Fruit fly (Drosophila melanogaster) whole organism, embryonic: Measurements from ENCODE around the gene RpL32.
A peak's percentile ranks its signal among the peaks of the same experiment; 100 is the strongest.

Experiments used
- Aef1 ChIP-seq: fragments of 200-800 bp; sonication (Bioruptor generic); IDR thresholded peaks from 3 replicates; pipeline ENCODE4 v1.3.6; 2022; ENCODE audit warnings: missing biosample characterization, missing genetic modification characterization
- CG10321 ChIP-seq: fragments of 200-800 bp; sonication (Bioruptor generic); IDR thresholded peaks from 2 replicates; pipeline ENCODE4 v1.3.6; 2022; ENCODE audit warnings: missing biosample characterization, missing genetic modification characterization
- CG10431 ChIP-seq: fragments of 200-800 bp; sonication (Bioruptor generic); optimal IDR thresholded peaks from 3 replicates; lab custom pipeline; 2018; ENCODE audit warnings: missing biosample characterization, mild to moderate bottlenecking, missing genetic modification characterization
- CG11695 ChIP-seq: fragments of 200-800 bp; sonication (Bioruptor generic); IDR thresholded peaks from 3 replicates; pipeline ENCODE4 v1.3.6; 2022; ENCODE audit warnings: missing biosample characterization, missing genetic modification characterization
- CG11696 ChIP-seq: fragments of 200-800 bp; sonication (Bioruptor generic); IDR thresholded peaks from 2 replicates; pipeline ENCODE4 v1.3.6; 2022; ENCODE audit warnings: missing biosample characterization, missing genetic modification characterization
- CG12236 ChIP-seq: fragments of 200-800 bp; sonication (Bioruptor generic); optimal IDR thresholded peaks from 2 replicates; lab custom pipeline; 2016; ENCODE audit warnings: missing biosample characterization, missing genetic modification characterization
- CG1233 ChIP-seq: fragments of 200-800 bp; sonication (Bioruptor generic); optimal IDR thresholded peaks from 4 replicates; lab custom pipeline; 2018; ENCODE audit warnings: missing biosample characterization, mild to moderate bottlenecking, missing genetic modification characterization
- CG12942 ChIP-seq: fragments of 200-800 bp; sonication (Bioruptor generic); optimal IDR thresholded peaks from 3 replicates; lab custom pipeline; 2016; ENCODE audit warnings: missing biosample characterization, missing genetic modification characterization
- CG13424 ChIP-seq: fragments of 200-800 bp; sonication (Bioruptor generic); optimal IDR thresholded peaks from 2 replicates; lab custom pipeline; 2019; ENCODE audit warnings: missing biosample characterization, mild to moderate bottlenecking, missing genetic modification characterization, moderate library complexity
- CG14014 ChIP-seq: fragments of 200-800 bp; sonication (Bioruptor generic); IDR thresholded peaks from 2 replicates; pipeline ENCODE4 v1.3.6; 2022; ENCODE audit warnings: missing biosample characterization, missing genetic modification characterization
- CG15601 ChIP-seq: fragments of 200-800 bp; sonication (Bioruptor generic); optimal IDR thresholded peaks from 3 replicates; lab custom pipeline; 2019; ENCODE audit warnings: missing biosample characterization, mild to moderate bottlenecking, missing genetic modification characterization, moderate library complexity
- CG1792 ChIP-seq: fragments of 200-800 bp; sonication (Bioruptor generic); optimal IDR thresholded peaks from 2 replicates; lab custom pipeline; 2016; ENCODE audit warnings: missing biosample characterization, missing genetic modification characterization
- CG18764 ChIP-seq: fragments of 200-800 bp; sonication (Bioruptor generic); optimal IDR thresholded peaks from 3 replicates; lab custom pipeline; 2016; ENCODE audit warnings: missing biosample characterization, missing genetic modification characterization
- CG2199 ChIP-seq: fragments of 200-800 bp; sonication (Bioruptor generic); IDR thresholded peaks from 3 replicates; pipeline ENCODE4 v1.3.6; 2022; ENCODE audit warnings: missing biosample characterization, missing genetic modification characterization
- CG2202 ChIP-seq: fragments of 200-800 bp; sonication (Bioruptor generic); optimal IDR thresholded peaks from 2 replicates; lab custom pipeline; 2018; ENCODE audit warnings: missing biosample characterization, mild to moderate bottlenecking, missing genetic modification characterization
- CG31441 ChIP-seq: fragments of 200-800 bp; sonication (Bioruptor generic); IDR thresholded peaks from 2 replicates; pipeline ENCODE4 v1.3.6; 2022; ENCODE audit warnings: missing biosample characterization, missing genetic modification characterization
- CG6813 ChIP-seq: fragments of 200-800 bp; sonication (Bioruptor generic); optimal IDR thresholded peaks from 2 replicates; lab custom pipeline; 2017; ENCODE audit warnings: missing biosample characterization, missing genetic modification characterization, mild to moderate bottlenecking, moderate library complexity, missing genetic modification reagents
- CG8765 ChIP-seq: fragments of 200-800 bp; sonication (Bioruptor generic); IDR thresholded peaks from 2 replicates; pipeline ENCODE4 v1.3.6; 2022; ENCODE audit warnings: missing biosample characterization, missing genetic modification characterization
- CG9215 ChIP-seq: fragments of 200-800 bp; sonication (Bioruptor generic); IDR thresholded peaks from 2 replicates; pipeline ENCODE4 v1.3.6; 2022; ENCODE audit warnings: missing biosample characterization, missing genetic modification characterization
- CkIIα-i1 ChIP-seq: fragments of 200-800 bp; sonication (Bioruptor generic); IDR thresholded peaks from 2 replicates; pipeline ENCODE4 v1.3.6; 2022; ENCODE audit warnings: missing biosample characterization, missing genetic modification characterization
- Dll ChIP-seq: fragments of 200-800 bp; sonication (Bioruptor generic); IDR thresholded peaks from 4 replicates; pipeline ENCODE4 v1.3.6; 2022; ENCODE audit warnings: missing biosample characterization, missing genetic modification characterization; ENCODE audit not compliant: partially characterized antibody
- Lim3 ChIP-seq: fragments of 200-800 bp; sonication (Bioruptor generic); IDR thresholded peaks from 2 replicates; pipeline ENCODE4 v1.3.6; 2022; ENCODE audit warnings: missing biosample characterization, missing genetic modification characterization
- Max ChIP-seq: fragments of 200-800 bp; sonication (Bioruptor generic); optimal IDR thresholded peaks from 2 replicates; lab custom pipeline; 2016; ENCODE audit warnings: missing biosample characterization, mild to moderate bottlenecking, missing genetic modification characterization
- Oaz ChIP-seq: fragments of 200-800 bp; sonication (Bioruptor generic); IDR thresholded peaks from 2 replicates; pipeline ENCODE4 v1.3.6; 2022; ENCODE audit warnings: missing biosample characterization, missing genetic modification characterization
- Side ChIP-seq: fragments of 200-800 bp; sonication (Bioruptor generic); optimal IDR thresholded peaks from 2 replicates; lab custom pipeline; 2016; ENCODE audit warnings: missing biosample characterization, missing genetic modification characterization
- Sry-β ChIP-seq: fragments of 200-800 bp; sonication (Bioruptor generic); optimal IDR thresholded peaks from 2 replicates; lab custom pipeline; 2018; ENCODE audit warnings: missing biosample characterization, mild to moderate bottlenecking, missing genetic modification characterization, moderate library complexity
- Taf1 ChIP-seq: fragments of 200-800 bp; sonication (Bioruptor generic); IDR thresholded peaks from 2 replicates; pipeline ENCODE4 v1.3.6; 2022; ENCODE audit warnings: missing biosample characterization, missing genetic modification characterization
- Tbp ChIP-seq: fragments of >200 bp; optimal IDR thresholded peaks from 2 replicates; lab custom pipeline; 2018; ENCODE audit warnings: missing biosample characterization, missing genetic modification characterization
- Xbp1 ChIP-seq: fragments of 200-800 bp; sonication (Bioruptor generic); optimal IDR thresholded peaks from 3 replicates; lab custom pipeline; 2016; ENCODE audit warnings: missing biosample characterization, mild to moderate bottlenecking, missing genetic modification characterization
- Xrp1 ChIP-seq: fragments of 200-800 bp; sonication (Bioruptor generic); IDR thresholded peaks from 2 replicates; pipeline ENCODE4 v1.3.6; 2022; ENCODE audit warnings: missing biosample characterization, missing genetic modification characterization
- YL-1 ChIP-seq: fragments of 200-800 bp; sonication (Bioruptor generic); optimal IDR thresholded peaks from 3 replicates; lab custom pipeline; 2017; ENCODE audit warnings: missing biosample characterization, mild to moderate bottlenecking, missing genetic modification characterization
- amos ChIP-seq: fragments of 200-800 bp; sonication (Bioruptor generic); IDR thresholded peaks from 2 replicates; pipeline ENCODE4 v1.3.6; 2022; ENCODE audit warnings: missing biosample characterization, missing genetic modification characterization; ENCODE audit not compliant: partially characterized antibody
- bsh ChIP-seq, 2 experiments: fragments of 200-800 bp; sonication (Bioruptor generic); optimal IDR thresholded peaks; 2 replicates each; lab custom pipeline; 2017 to 2018; ENCODE audit warnings: mild to moderate bottlenecking in 2 of 2, missing biosample characterization in 2 of 2, missing genetic modification characterization in 2 of 2, moderate library complexity in 1 of 2
- cad ChIP-seq: fragments of >200 bp; optimal IDR thresholded peaks from 2 replicates; lab custom pipeline; 2017; ENCODE audit warnings: missing biosample characterization, missing genetic modification characterization
- crp ChIP-seq, 2 experiments: fragments of 200-800 bp; sonication (Bioruptor generic); optimal IDR thresholded peaks; 2 replicates in 1 of 2; 3 replicates in 1 of 2; lab custom pipeline; 2017; ENCODE audit warnings: missing biosample characterization in 2 of 2, missing genetic modification characterization in 2 of 2, mild to moderate bottlenecking in 1 of 2, moderate library complexity in 1 of 2
- esg ChIP-seq: fragments of 200-800 bp; sonication (Bioruptor generic); conservative IDR thresholded peaks from 2 replicates; pipeline ENCODE4 v1.3.6; 2022; ENCODE audit warnings: missing biosample characterization, missing genetic modification characterization
- fd96Cb ChIP-seq: fragments of 200-800 bp; sonication (Bioruptor generic); optimal IDR thresholded peaks from 2 replicates; lab custom pipeline; 2018; ENCODE audit warnings: missing biosample characterization, mild to moderate bottlenecking, missing genetic modification characterization, moderate library complexity
- gsb ChIP-seq: fragments of 200-800 bp; sonication (Bioruptor generic); IDR thresholded peaks from 2 replicates; pipeline ENCODE4 v1.3.6; 2022; ENCODE audit warnings: missing biosample characterization, missing genetic modification characterization
- hkb ChIP-seq, 2 experiments: fragments of 200-800 bp in 1 of 2; fragments of >200 bp in 1 of 2; sonication (Bioruptor generic) in 1 of 2; IDR thresholded peaks in 1 of 2; optimal IDR thresholded peaks in 1 of 2; 2 replicates each; pipeline versions ENCODE4 v1.3.6 to Lab custom; 2017 to 2022; ENCODE audit warnings: missing biosample characterization in 1 of 2, missing genetic modification characterization in 1 of 2
- peb ChIP-seq: fragments of 200-800 bp; sonication (Bioruptor generic); IDR thresholded peaks from 2 replicates; pipeline ENCODE4 v1.3.6; 2022; ENCODE audit warnings: missing biosample characterization, missing genetic modification characterization
- pros ChIP-seq: fragments of 200-800 bp; sonication (Bioruptor generic); optimal IDR thresholded peaks from 3 replicates; lab custom pipeline; 2019; ENCODE audit warnings: missing biosample characterization, mild to moderate bottlenecking, missing genetic modification characterization, moderate library complexity
- sd ChIP-seq: fragments of 200-800 bp; sonication (Bioruptor generic); optimal IDR thresholded peaks from 3 replicates; lab custom pipeline; 2018; ENCODE audit warnings: missing biosample characterization, mild to moderate bottlenecking, missing genetic modification characterization, moderate library complexity
- sens-2 ChIP-seq: fragments of 200-800 bp; sonication (Bioruptor generic); IDR thresholded peaks from 2 replicates; pipeline ENCODE4 v1.3.6; 2022; ENCODE audit warnings: missing biosample characterization, missing genetic modification characterization
- slou ChIP-seq: fragments of 200-800 bp; sonication (Bioruptor generic); optimal IDR thresholded peaks from 3 replicates; lab custom pipeline; 2016; ENCODE audit warnings: missing biosample characterization, missing genetic modification characterization
- sqz ChIP-seq: fragments of 200-800 bp; sonication (Bioruptor generic); optimal IDR thresholded peaks from 3 replicates; lab custom pipeline; 2018; ENCODE audit warnings: missing biosample characterization, mild to moderate bottlenecking, missing genetic modification characterization
- tap ChIP-seq: fragments of 200-800 bp; optimal IDR thresholded peaks from 3 replicates; lab custom pipeline; 2019; ENCODE audit warnings: missing biosample characterization, mild to moderate bottlenecking, missing genetic modification characterization, moderate library complexity
- toy ChIP-seq: fragments of 200-800 bp; sonication (Bioruptor generic); IDR thresholded peaks from 2 replicates; pipeline ENCODE4 v1.3.6; 2022; ENCODE audit warnings: missing biosample characterization, missing genetic modification characterization
- ttk ChIP-seq: fragments of 200-800 bp; sonication (Bioruptor generic); IDR thresholded peaks from 2 replicates; pipeline ENCODE4 v2.1.2; 2022; ENCODE audit warnings: missing biosample characterization, missing genetic modification characterization
- vnd ChIP-seq: fragments of 200-800 bp; sonication (Bioruptor generic); IDR thresholded peaks from 3 replicates; pipeline ENCODE4 v1.3.6; 2022; ENCODE audit warnings: missing biosample characterization, missing genetic modification characterization; ENCODE audit not compliant: partially characterized antibody

The RpL32 gene

dm6 chr3R:30058057-30058868 is 12.3 kb upstream of the RpL32 start, which contains the start of gene sima (continued):
- TF ChIP-seq CG14014 (0 out of 2 replicates have a peak, but pooled peaks have one; percentile 31), CkIIα-i1 (GFP tag; lab: Robert Waterston, UW) (no peak), vnd (GFP tag; lab: Robert Waterston, UW) (no peak), pros (GFP tag; lab: Kevin White, UChicago) (no peak), CG1233 (GFP tag; lab: Kevin White, UChicago) (no peak), fd96Cb (tag; lab: Kevin White, UChicago) (no peak), ttk (GFP tag; lab: Robert Waterston, UW) (peak; percentile 30), CG11696 (GFP tag; lab: Robert Waterston, UW) (no peak), CG2199 (no peak), slou (GFP tag; lab: Kevin White, UChicago) (no peak), Side (GFP tag; lab: Kevin White, UChicago) (no peak), peb (GFP tag; lab: Robert Waterston, UW) (no peak), CG10431 (GFP tag; lab: Kevin White, UChicago) (no peak), CG18764 (GFP tag; lab: Kevin White, UChicago) (no peak), CG12942 (no peak), CG9215 (GFP tag; lab: Robert Waterston, UW) (0 out of 2 replicates have a peak, but pooled peaks have one; percentile 26), bsh (GFP tag; optimal IDR thresholded peaks at IDR 0.05; lab: Kevin White, UChicago) (no peak), amos (GFP tag; lab: Robert Waterston, UW) (no peak), Sry-β (GFP tag; lab: Kevin White, UChicago) (peak; percentile 51), sqz (GFP tag; lab: Kevin White, UChicago) (peak; percentile 19), Max (GFP tag; lab: Kevin White, UChicago) (no peak), Xrp1 (GFP tag; lab: Robert Waterston, UW) (peak; percentile 51; the same call in 1 of the 2 replicates), Taf1 (GFP tag; lab: Robert Waterston, UW) (0 out of 2 replicates have a peak, but pooled peaks have one; percentile 33), crp (GFP tag; optimal IDR thresholded peaks at IDR 0.05; lab: Kevin White, UChicago) (peak in 1 of 2 experiments; percentile 64), toy (GFP tag; lab: Robert Waterston, UW) (no peak), CG6813 (GFP tag; lab: Kevin White, UChicago) (no peak), Oaz (GFP tag; lab: Robert Waterston, UW) (no peak), CG10321 (GFP tag; lab: Robert Waterston, UW) (no peak), CG13424 (tag; lab: Kevin White, UChicago) (peak; percentile 27), CG31441 (GFP tag; lab: Robert Waterston, UW) (no peak), Xbp1 (GFP tag; lab: Kevin White, UChicago) (peak; percentile 57), Lim3 (GFP tag; lab: Robert Waterston, UW) (no peak), Tbp (no peak), sd (no peak), CG2202 (tag; lab: Kevin White, UChicago) (no peak), esg (GFP tag; lab: Robert Waterston, UW) (no peak), tap (tag; lab: Kevin White, UChicago) (peak; percentile 3), gsb (GFP tag; lab: Robert Waterston, UW) (no peak), Aef1 (GFP tag; lab: Robert Waterston, UW) (no peak), sens-2 (GFP tag; lab: Robert Waterston, UW) (no peak), CG11695 (GFP tag; lab: Robert Waterston, UW) (0 out of 3 replicates have a peak, but pooled peaks have one; percentile 34), CG15601 (tag; lab: Kevin White, UChicago) (peak; percentile 40), CG8765 (no peak), cad (GFP tag; lab: Kevin White, UChicago) (no peak), Dll (no peak), YL-1 (GFP tag; lab: Kevin White, UChicago) (peak; percentile 46), CG12236 (no peak), CG1792 (GFP tag; lab: Kevin White, UChicago) (peak; percentile 22), hkb (optimal IDR thresholded peaks at IDR 0.05; lab: Kevin White, UChicago) (no peak), hkb (GFP tag; IDR thresholded peaks at IDR 0.05; lab: Robert Waterston, UW) (no peak)
